Worm (Caenorhabditis elegans) whole organism, L1 larva: ENCODE measurements around the gene rab-19.

Experiments used
- aly-2 ChIP-seq: fragments of 150-350 bp; optimal IDR thresholded peaks from 2 replicates; lab custom pipeline; 2014; ENCODE audit warnings: missing biosample characterization, missing genetic modification characterization
- elt-3 ChIP-seq, 6 experiments: fragments of 150-350 bp in 1 of 6; sonication (generic microtip); optimal IDR thresholded peaks; 2 replicates each; lab custom pipeline; 2017 to 2018; ENCODE audit warnings: missing biosample characterization in 6 of 6, missing genetic modification characterization in 6 of 6, inconsistent platforms in 1 of 6
- lsy-2 ChIP-seq, 2 experiments: fragments of 150-350 bp; optimal IDR thresholded peaks; 2 replicates each; lab custom pipeline; 2014; ENCODE audit warnings: missing biosample characterization in 2 of 2, missing genetic modification characterization in 2 of 2
- nhr-11 ChIP-seq: fragments of 150-350 bp; optimal IDR thresholded peaks from 2 replicates; lab custom pipeline; 2014; ENCODE audit warnings: missing biosample characterization, missing genetic modification characterization
- pax-3 ChIP-seq: fragments of 200-800 bp; sonication (Bioruptor generic); optimal IDR thresholded peaks from 2 replicates; lab custom pipeline; 2018; ENCODE audit warnings: mild to moderate bottlenecking, missing genetic modification characterization, moderate library complexity, missing compliant biosample characterization
- pqm-1 ChIP-seq: sonication (generic microtip); optimal IDR thresholded peaks from 3 replicates; lab custom pipeline; 2017; ENCODE audit warnings: missing biosample characterization, missing genetic modification characterization
- snpc-4 ChIP-seq: fragments of 150-350 bp; optimal IDR thresholded peaks from 2 replicates; lab custom pipeline; 2014; ENCODE audit warnings: missing biosample characterization, missing genetic modification characterization

- TF ChIP-seq pax-3 (tag; lab: Kevin White, UChicago) (no peak), lsy-2 (tag; optimal IDR thresholded peaks at IDR 0.05; lab: Kevin White, UChicago) (no peak), snpc-4 (tag; lab: Kevin White, UChicago) (no peak), pqm-1 (tag; lab: Kevin White, UChicago) (no peak), aly-2 (tag; lab: Kevin White, UChicago) (no peak), elt-3 (tag; optimal IDR thresholded peaks at IDR 0.05; lab: Kevin White, UChicago) (no peak), nhr-11 (no peak)
Observed at ce11 chrIV:13429240-13429639, 45.1 kb upstream of the rab-19 start, which contains the start of gene K09B11.4.
